Fruit fly (Drosophila melanogaster): ENCODE measurements around the gene CG17375.

The CG17375 gene

dm6 chr2L:6805783-6806182, at the start of gene CG17375:
Gene CG17375 (minus strand): TSS chr2L:6805792.
- TF ChIP-seq pad (GFP tag; optimal IDR thresholded peaks at IDR 0.05) (no peak), Clk (GFP tag; optimal IDR thresholded peaks at IDR 0.05) (no peak), CG33017 (tag; optimal IDR thresholded peaks at IDR 0.05) (no peak), Crg-1 (GFP tag; optimal IDR thresholded peaks at IDR 0.05) (no peak), CG1620 (GFP tag; optimal IDR thresholded peaks at IDR 0.05) (no peak), cic (GFP tag; optimal IDR thresholded peaks at IDR 0.05) (no peak), tj (GFP tag; optimal IDR thresholded peaks at IDR 0.05) (no peak), CG7045 (GFP tag; optimal IDR thresholded peaks at IDR 0.05) (no peak), bab1 (GFP tag; optimal IDR thresholded peaks at IDR 0.05) (no peak), CG12768 (GFP tag; optimal IDR thresholded peaks at IDR 0.05) (no peak), CG5204 (GFP tag; optimal IDR thresholded peaks at IDR 0.05) (no peak)

dm6 chr2L:6853917-6854316, 48.3 kb upstream of the CG17375 start:
- no peak for TF ChIP-seq Hr96 (GFP tag; optimal IDR thresholded peaks at IDR 0.05)
- no peak for TF ChIP-seq CG1620 (GFP tag; optimal IDR thresholded peaks at IDR 0.05)
- TF ChIP-seq CG7101 (tag; optimal IDR thresholded peaks at IDR 0.05), result peak; percentile 6
- TF ChIP-seq tj (GFP tag; optimal IDR thresholded peaks at IDR 0.05), result peak; percentile 61
- no peak for TF ChIP-seq CG11617 (GFP tag; optimal IDR thresholded peaks at IDR 0.05)
- TF ChIP-seq cnc (optimal IDR thresholded peaks at IDR 0.05), result no peak
- no peak for TF ChIP-seq Clk (GFP tag; optimal IDR thresholded peaks at IDR 0.05)
- no peak for TF ChIP-seq CG12768 (GFP tag; optimal IDR thresholded peaks at IDR 0.05)
- no peak for TF ChIP-seq pad (GFP tag; optimal IDR thresholded peaks at IDR 0.05)
- no peak for TF ChIP-seq CG33017 (tag; optimal IDR thresholded peaks at IDR 0.05)
- TF ChIP-seq cic (GFP tag; optimal IDR thresholded peaks at IDR 0.05), result no peak
- no peak for TF ChIP-seq toe (GFP tag; optimal IDR thresholded peaks at IDR 0.05)
- no peak for TF ChIP-seq kay (GFP tag; ENCODE audit: borderline replicate concordance)
- TF ChIP-seq CG7045 (GFP tag; optimal IDR thresholded peaks at IDR 0.05), result no peak
- TF ChIP-seq CG5204 (GFP tag; optimal IDR thresholded peaks at IDR 0.05), result no peak
- peak; percentile 19 for TF ChIP-seq bab1 (GFP tag; optimal IDR thresholded peaks at IDR 0.05)
- TF ChIP-seq CG14711 (tag; optimal IDR thresholded peaks at IDR 0.05), result no peak
- peak; percentile 71 for TF ChIP-seq ovo (GFP tag; optimal IDR thresholded peaks at IDR 0.05)
- no peak for TF ChIP-seq Crg-1 (GFP tag; optimal IDR thresholded peaks at IDR 0.05)
- peak; percentile 99 for TF ChIP-seq Mnt (GFP tag; optimal IDR thresholded peaks at IDR 0.05)

- TF ChIP-seq ovo (GFP tag; optimal IDR thresholded peaks at IDR 0.05), result no peak
- no peak for TF ChIP-seq tj (GFP tag; optimal IDR thresholded peaks at IDR 0.05)
- peak; percentile 42 for TF ChIP-seq bab1 (GFP tag; optimal IDR thresholded peaks at IDR 0.05)
These were observed 46.5 kb upstream of the CG17375 start, which contains the start of gene Rca1 for dm6 chr2L:6851963-6852671. Gene Rca1 (plus strand): TSS chr2L:6852315.

- TF ChIP-seq CG14711 (tag; optimal IDR thresholded peaks at IDR 0.05) (no peak), cic (GFP tag; optimal IDR thresholded peaks at IDR 0.05) (no peak), bab1 (GFP tag; optimal IDR thresholded peaks at IDR 0.05) (no peak), Mnt (GFP tag; optimal IDR thresholded peaks at IDR 0.05) (no peak), CG1620 (GFP tag; optimal IDR thresholded peaks at IDR 0.05) (no peak), ovo (GFP tag; optimal IDR thresholded peaks at IDR 0.05) (no peak), CG7101 (tag; optimal IDR thresholded peaks at IDR 0.05) (no peak)
These were observed 45.4 kb upstream of the CG17375 start for dm6 chr2L:6850963-6851362.

dm6 chr2L:6843434-6843833, 37.8 kb upstream of the CG17375 start:
- TF ChIP-seq bab1 (GFP tag; optimal IDR thresholded peaks at IDR 0.05) (no peak), cic (GFP tag; optimal IDR thresholded peaks at IDR 0.05) (no peak), pad (GFP tag; optimal IDR thresholded peaks at IDR 0.05) (no peak), CG1620 (GFP tag; optimal IDR thresholded peaks at IDR 0.05) (no peak), Crg-1 (GFP tag; optimal IDR thresholded peaks at IDR 0.05) (no peak), toe (GFP tag; optimal IDR thresholded peaks at IDR 0.05) (no peak), Mnt (GFP tag; optimal IDR thresholded peaks at IDR 0.05) (no peak), CG5204 (GFP tag; optimal IDR thresholded peaks at IDR 0.05) (no peak), CG14711 (tag; optimal IDR thresholded peaks at IDR 0.05) (no peak), ovo (GFP tag; optimal IDR thresholded peaks at IDR 0.05) (no peak), Hr96 (GFP tag; optimal IDR thresholded peaks at IDR 0.05) (no peak), CG12768 (GFP tag; optimal IDR thresholded peaks at IDR 0.05) (no peak), CG7101 (tag; optimal IDR thresholded peaks at IDR 0.05) (no peak), CG33017 (tag; optimal IDR thresholded peaks at IDR 0.05) (no peak), Clk (GFP tag; optimal IDR thresholded peaks at IDR 0.05) (no peak), tj (GFP tag; optimal IDR thresholded peaks at IDR 0.05) (no peak), cnc (optimal IDR thresholded peaks at IDR 0.05) (no peak), kay (GFP tag; ENCODE audit: borderline replicate concordance) (no peak), CG11617 (GFP tag; optimal IDR thresholded peaks at IDR 0.05) (no peak), CG7045 (GFP tag; optimal IDR thresholded peaks at IDR 0.05) (no peak)

- TF ChIP-seq Mnt (GFP tag; optimal IDR thresholded peaks at IDR 0.05), result no peak
- TF ChIP-seq CG12768 (GFP tag; optimal IDR thresholded peaks at IDR 0.05), result no peak
- no peak for TF ChIP-seq CG14711 (tag; optimal IDR thresholded peaks at IDR 0.05)
- TF ChIP-seq Crg-1 (GFP tag; optimal IDR thresholded peaks at IDR 0.05), result no peak
These were observed 35.8 kb upstream of the CG17375 start for dm6 chr2L:6841349-6841748.

- no peak for TF ChIP-seq CG33017 (tag; optimal IDR thresholded peaks at IDR 0.05)
- TF ChIP-seq CG7045 (GFP tag; optimal IDR thresholded peaks at IDR 0.05), result no peak
- TF ChIP-seq Hr96 (GFP tag; optimal IDR thresholded peaks at IDR 0.05), result no peak
- TF ChIP-seq CG12768 (GFP tag; optimal IDR thresholded peaks at IDR 0.05), result no peak
- TF ChIP-seq toe (GFP tag; optimal IDR thresholded peaks at IDR 0.05), result no peak
- no peak for TF ChIP-seq CG14711 (tag; optimal IDR thresholded peaks at IDR 0.05)
- no peak for TF ChIP-seq pad (GFP tag; optimal IDR thresholded peaks at IDR 0.05)
- TF ChIP-seq CG5204 (GFP tag; optimal IDR thresholded peaks at IDR 0.05), result no peak
- no peak for TF ChIP-seq cic (GFP tag; optimal IDR thresholded peaks at IDR 0.05)
- no peak for TF ChIP-seq Crg-1 (GFP tag; optimal IDR thresholded peaks at IDR 0.05)
- no peak for TF ChIP-seq bab1 (GFP tag; optimal IDR thresholded peaks at IDR 0.05)
- no peak for TF ChIP-seq Mnt (GFP tag; optimal IDR thresholded peaks at IDR 0.05)
- TF ChIP-seq kay (GFP tag; ENCODE audit: borderline replicate concordance), result no peak
- TF ChIP-seq Clk (GFP tag; optimal IDR thresholded peaks at IDR 0.05), result no peak
- no peak for TF ChIP-seq CG1620 (GFP tag; optimal IDR thresholded peaks at IDR 0.05)
- no peak for TF ChIP-seq ovo (GFP tag; optimal IDR thresholded peaks at IDR 0.05)
- TF ChIP-seq CG11617 (GFP tag; optimal IDR thresholded peaks at IDR 0.05), result no peak
- no peak for TF ChIP-seq tj (GFP tag; optimal IDR thresholded peaks at IDR 0.05)
- TF ChIP-seq CG7101 (tag; optimal IDR thresholded peaks at IDR 0.05), result no peak
- no peak for TF ChIP-seq cnc (optimal IDR thresholded peaks at IDR 0.05)
These were observed 32.2 kb upstream of the CG17375 start for dm6 chr2L:6837829-6838228.

Data from whole organism, adult.